Worm (Caenorhabditis elegans) whole organism, L4/young adult: ENCODE data around the gene acr-15.

ENCODE experiments used
- dao-5 ChIP-seq: sonication (generic microtip); optimal IDR thresholded peaks from 2 replicates; lab custom pipeline; 2016; ENCODE audit warnings: missing genotype, missing genetic modification characterization, moderate library complexity, missing compliant biosample characterization
- him-1 ChIP-seq: sonication (generic microtip); optimal IDR thresholded peaks from 2 replicates; lab custom pipeline; 2016; ENCODE audit warnings: missing genotype, missing genetic modification reagents, missing genetic modification characterization, missing compliant biosample characterization

- TF ChIP-seq him-1 (no peak), dao-5 (no peak)
Observed at ce11 chrV:8545531-8546224, 6.8 kb upstream of the acr-15 start, which contains the start of the genes slc-17.8 and asns-1.
